Worm (Caenorhabditis elegans) whole organism, young adult: Measurements from ENCODE around the gene C49C3.6.

Experiments used
- B0261.1 ChIP-seq: sonication (generic microtip); optimal IDR thresholded peaks from 2 replicates; lab custom pipeline; 2016; ENCODE audit warnings: mild to moderate bottlenecking, missing genetic modification characterization, moderate library complexity, missing compliant biosample characterization
- D2030.7 ChIP-seq: fragments of 200-800 bp; sonication (Bioruptor generic); IDR thresholded peaks from 2 replicates; pipeline ENCODE4 v1.3.6; 2022; ENCODE audit warnings: missing genetic modification reagents, missing genetic modification characterization, missing compliant biosample characterization
- F23B12.7 ChIP-seq: sonication (generic microtip); optimal IDR thresholded peaks from 2 replicates; lab custom pipeline; 2017; ENCODE audit warnings: missing genetic modification characterization, mild to moderate bottlenecking, missing compliant biosample characterization, antibody characterized with exemption, moderate library complexity; ENCODE audit not compliant: insufficient read depth
- F52B5.7 ChIP-seq: sonication (generic microtip); optimal IDR thresholded peaks from 2 replicates; lab custom pipeline; 2016; ENCODE audit warnings: mild to moderate bottlenecking, missing genetic modification characterization, missing compliant biosample characterization
- K11D2.4 ChIP-seq: fragments of 200-800 bp; sonication (Bioruptor generic); IDR thresholded peaks from 2 replicates; pipeline ENCODE4 v1.3.6; 2022; ENCODE audit warnings: missing genetic modification reagents, missing genetic modification characterization, missing compliant biosample characterization
- T26A5.8 ChIP-seq: sonication (generic microtip); optimal IDR thresholded peaks from 2 replicates; lab custom pipeline; 2016; ENCODE audit warnings: missing genetic modification characterization, missing compliant biosample characterization
- Y56A3A.18 ChIP-seq: fragments of 200-800 bp; sonication (Bioruptor generic); IDR thresholded peaks from 2 replicates; pipeline ENCODE4 v1.3.6; 2022; ENCODE audit warnings: missing genetic modification reagents, missing genetic modification characterization, missing compliant biosample characterization
- ama-1 ChIP-seq, 3 experiments: fragments of 150-350 bp in 1 of 3; sonication (generic microtip) in 2 of 3; optimal IDR thresholded peaks; 2 replicates each; lab custom pipeline; 2014 to 2018; ENCODE audit warnings: missing biosample characterization in 2 of 3, missing genetic modification characterization in 2 of 3, missing genetic modification reagents in 2 of 3
- aptf-2 ChIP-seq: fragments of 200-800 bp; sonication (Bioruptor generic); conservative IDR thresholded peaks from 2 replicates; pipeline ENCODE4 v1.3.6; 2022; ENCODE audit warnings: missing genetic modification reagents, missing genetic modification characterization, missing compliant biosample characterization
- aptf-3 ChIP-seq: fragments of 200-800 bp; sonication (Bioruptor generic); IDR thresholded peaks from 2 replicates; pipeline ENCODE4 v1.3.6; 2022; ENCODE audit warnings: missing genetic modification characterization, missing compliant biosample characterization
- attf-5 ChIP-seq: fragments of 200-800 bp; sonication (Bioruptor generic); optimal IDR thresholded peaks from 2 replicates; lab custom pipeline; 2018; ENCODE audit warnings: mild to moderate bottlenecking, missing genetic modification characterization, missing compliant biosample characterization
- bed-2 ChIP-seq: fragments of 200-800 bp; sonication (Bioruptor generic); IDR thresholded peaks from 2 replicates; pipeline ENCODE4 v1.3.6; 2022; ENCODE audit warnings: missing genetic modification reagents, missing genetic modification characterization, missing compliant biosample characterization
- ceh-27 ChIP-seq: fragments of 200-800 bp; sonication (Bioruptor generic); optimal IDR thresholded peaks from 2 replicates; lab custom pipeline; 2018; ENCODE audit warnings: mild to moderate bottlenecking, missing genetic modification characterization, moderate library complexity, missing compliant biosample characterization
- ceh-79 ChIP-seq: sonication (generic microtip); optimal IDR thresholded peaks from 2 replicates; lab custom pipeline; 2017; ENCODE audit warnings: mild to moderate bottlenecking, missing genetic modification characterization, missing compliant biosample characterization
- ceh-91 ChIP-seq: fragments of 200-800 bp; sonication (Bioruptor generic); IDR thresholded peaks from 2 replicates; pipeline ENCODE4 v1.3.6; 2022; ENCODE audit warnings: missing genetic modification reagents, missing genetic modification characterization, missing compliant biosample characterization
- chd-7 ChIP-seq: sonication (generic microtip); optimal IDR thresholded peaks from 2 replicates; lab custom pipeline; 2016; ENCODE audit warnings: mild to moderate bottlenecking, missing genetic modification characterization, moderate library complexity, missing compliant biosample characterization
- dox-1 ChIP-seq: fragments of 200-800 bp; sonication (Bioruptor generic); IDR thresholded peaks from 2 replicates; pipeline ENCODE4 v1.3.6; 2022; ENCODE audit warnings: missing genetic modification reagents, missing genetic modification characterization, missing compliant biosample characterization
- dpff-1 ChIP-seq: sonication (generic microtip); optimal IDR thresholded peaks from 2 replicates; lab custom pipeline; 2017; ENCODE audit warnings: mild to moderate bottlenecking, missing genetic modification characterization, missing compliant biosample characterization
- ets-4 ChIP-seq: fragments of 200-800 bp; sonication (Bioruptor generic); optimal IDR thresholded peaks from 2 replicates; lab custom pipeline; 2018; ENCODE audit warnings: mild to moderate bottlenecking, missing genetic modification characterization, missing compliant biosample characterization
- hmg-1.2 ChIP-seq: fragments of 200-800 bp; sonication (Bioruptor generic); IDR thresholded peaks from 2 replicates; pipeline ENCODE4 v1.3.6; 2022; ENCODE audit warnings: missing genetic modification reagents, missing genetic modification characterization, missing compliant biosample characterization
- hrde-1 ChIP-seq: sonication (generic microtip); optimal IDR thresholded peaks from 2 replicates; lab custom pipeline; 2016; ENCODE audit warnings: missing genetic modification characterization, mild to moderate bottlenecking, missing compliant biosample characterization, moderate library complexity, missing genotype, missing genetic modification reagents, borderline replicate concordance
- let-526 ChIP-seq: fragments of 200-800 bp; sonication (Bioruptor generic); IDR thresholded peaks from 2 replicates; pipeline ENCODE4 v1.3.6; 2022; ENCODE audit warnings: missing genetic modification reagents, missing genetic modification characterization, missing compliant biosample characterization
- let-607 ChIP-seq, 2 experiments: fragments of 200-800 bp in 1 of 2; sonication (Bioruptor generic) in 1 of 2; sonication (generic microtip) in 1 of 2; optimal IDR thresholded peaks; 2 replicates each; lab custom pipeline; 2016 to 2018; ENCODE audit warnings: mild to moderate bottlenecking in 2 of 2, missing compliant biosample characterization in 2 of 2, missing genetic modification characterization in 2 of 2, moderate library complexity in 2 of 2, missing genotype in 1 of 2
- lin-35 ChIP-seq, 3 experiments: fragments of 150-350 bp in 2 of 3; sonication (generic microtip) in 1 of 3; optimal IDR thresholded peaks; 2 replicates each; lab custom pipeline; 2014 to 2018; ENCODE audit warnings: missing biosample characterization in 3 of 3, missing genetic modification characterization in 3 of 3, missing genetic modification reagents in 3 of 3
- madf-3 ChIP-seq: fragments of 200-800 bp; sonication (Bioruptor generic); IDR thresholded peaks from 2 replicates; pipeline ENCODE4 v1.3.6; 2022; ENCODE audit warnings: missing genetic modification reagents, missing genetic modification characterization, missing compliant biosample characterization
- madf-6 ChIP-seq: fragments of 200-800 bp; sonication (Bioruptor generic); IDR thresholded peaks from 2 replicates; pipeline ENCODE4 v1.3.6; 2022; ENCODE audit warnings: missing genetic modification reagents, missing genetic modification characterization, missing compliant biosample characterization
- mcd-1 ChIP-seq: fragments of 200-800 bp; sonication (Bioruptor generic); IDR thresholded peaks from 2 replicates; pipeline ENCODE4 v1.3.6; 2022; ENCODE audit warnings: missing genetic modification reagents, missing genetic modification characterization, missing compliant biosample characterization
- mel-28 ChIP-seq: sonication (generic microtip); optimal IDR thresholded peaks from 2 replicates; lab custom pipeline; 2016; ENCODE audit warnings: borderline replicate concordance, mild to moderate bottlenecking, missing genetic modification characterization, missing compliant biosample characterization
- mes-4 ChIP-seq: sonication (generic microtip); optimal IDR thresholded peaks from 2 replicates; lab custom pipeline; 2016; ENCODE audit warnings: missing genotype, missing genetic modification characterization, missing compliant biosample characterization
- nfya-1 ChIP-seq: sonication (generic microtip); optimal IDR thresholded peaks from 2 replicates; lab custom pipeline; 2017; ENCODE audit warnings: antibody characterized with exemption, missing compliant biosample characterization, missing genetic modification characterization, borderline replicate concordance; ENCODE audit not compliant: insufficient read depth
- nhr-179 ChIP-seq: sonication (generic microtip); optimal IDR thresholded peaks from 2 replicates; lab custom pipeline; 2016; ENCODE audit warnings: mild to moderate bottlenecking, missing genetic modification characterization, missing compliant biosample characterization
- nhr-27 ChIP-seq: fragments of 200-800 bp; sonication (Bioruptor generic); optimal IDR thresholded peaks from 2 replicates; lab custom pipeline; 2018; ENCODE audit warnings: mild to moderate bottlenecking, missing genetic modification characterization, moderate library complexity, missing compliant biosample characterization
- nhr-80 ChIP-seq: sonication (generic microtip); optimal IDR thresholded peaks from 2 replicates; lab custom pipeline; 2016; ENCODE audit warnings: missing genetic modification characterization, missing compliant biosample characterization
- rcor-1 ChIP-seq: fragments of 200-800 bp; sonication (Bioruptor generic); IDR thresholded peaks from 2 replicates; pipeline ENCODE4 v1.3.6; 2022; ENCODE audit warnings: missing genetic modification reagents, missing genetic modification characterization, missing compliant biosample characterization
- snpc-4 ChIP-seq, 5 experiments: fragments of 150-350 bp in 1 of 5; sonication (generic microtip) in 4 of 5; optimal IDR thresholded peaks; 2 replicates each; lab custom pipeline; 2014 to 2018; ENCODE audit warnings: missing genetic modification characterization in 5 of 5, missing biosample characterization in 3 of 5, antibody characterized with exemption in 2 of 5, mild to moderate bottlenecking in 2 of 5, missing compliant biosample characterization in 2 of 5, missing genotype in 2 of 5, moderate library complexity in 2 of 5, missing genetic modification reagents in 1 of 5
- tlf-1 ChIP-seq: fragments of 200-800 bp; sonication (Bioruptor generic); optimal IDR thresholded peaks from 2 replicates; lab custom pipeline; 2018; ENCODE audit warnings: mild to moderate bottlenecking, missing genetic modification characterization, missing compliant biosample characterization
- xnd-1 ChIP-seq: sonication (generic microtip); optimal IDR thresholded peaks from 2 replicates; lab custom pipeline; 2016; ENCODE audit warnings: missing genotype, missing genetic modification reagents, missing genetic modification characterization, missing compliant biosample characterization
- ztf-18 ChIP-seq: sonication (generic microtip); optimal IDR thresholded peaks from 2 replicates; lab custom pipeline; 2016; ENCODE audit warnings: missing genotype, mild to moderate bottlenecking, missing genetic modification characterization, missing compliant biosample characterization
- ztf-22 ChIP-seq: fragments of 200-800 bp; sonication (Bioruptor generic); optimal IDR thresholded peaks from 2 replicates; lab custom pipeline; 2018; ENCODE audit warnings: mild to moderate bottlenecking, missing genetic modification characterization, moderate library complexity, missing compliant biosample characterization
- ztf-26 ChIP-seq: sonication (generic microtip); optimal IDR thresholded peaks from 2 replicates; lab custom pipeline; 2017; ENCODE audit warnings: missing genetic modification characterization, missing compliant biosample characterization

Gene C49C3.6

ce11 chrIV:17333542-17334281 is 2.4 kb downstream of the C49C3.6 start, which contains the start of gene C49C3.15:
C49C3.15 (plus strand) TSS chrIV:17334231.
- TF ChIP-seq ztf-18 (peak; percentile 13), chd-7 (no peak), aptf-3 (GFP tag; lab: Robert Waterston, UW) (no peak), let-526 (no peak), hrde-1 (no peak), ztf-22 (GFP tag; lab: Kevin White, UChicago) (no peak), nhr-80 (tag; lab: Kevin White, UChicago) (peak; percentile 15), tlf-1 (GFP tag; lab: Kevin White, UChicago) (no peak), mcd-1 (0 out of 2 replicates have a peak, but pooled peaks have one; percentile 11), xnd-1 (tag; lab: Kevin White, UChicago) (no peak), attf-5 (GFP tag; lab: Kevin White, UChicago) (peak; percentile 71), Y56A3A.18 (GFP tag; lab: Robert Waterston, UW) (no peak), aptf-2 (no peak), dpff-1 (tag; lab: Kevin White, UChicago) (no peak), F52B5.7 (tag; lab: Kevin White, UChicago) (no peak), nhr-27 (no peak), snpc-4 (GFP tag; optimal IDR thresholded peaks at IDR 0.05; lab: Kevin White, UChicago) (no peak), snpc-4 (tag; optimal IDR thresholded peaks at IDR 0.05; lab: Kevin White, UChicago) (peak in 1 of 4 experiments; percentile 52), lin-35 (GFP tag; optimal IDR thresholded peaks at IDR 0.05; lab: Kevin White, UChicago) (no peak), ztf-26 (no peak), bed-2 (no peak), F23B12.7 (tag; lab: Kevin White, UChicago) (peak; percentile 20), ceh-79 (tag; lab: Kevin White, UChicago) (no peak), T26A5.8 (tag; lab: Kevin White, UChicago) (no peak), K11D2.4 (GFP tag; lab: Robert Waterston, UW) (no peak), hmg-1.2 (GFP tag; lab: Robert Waterston, UW) (peak; percentile 51; the same call in 1 of the 2 replicates), ama-1 (optimal IDR thresholded peaks at IDR 0.05; lab: Kevin White, UChicago) (no peak), ama-1 (GFP tag; optimal IDR thresholded peaks at IDR 0.05; lab: Kevin White, UChicago) (peak in 1 of 2 experiments; percentile 21)

- TF ChIP-seq nfya-1 (tag; lab: Kevin White, UChicago) (no peak), madf-3 (no peak), ceh-27 (GFP tag; lab: Kevin White, UChicago) (no peak), K11D2.4 (GFP tag; lab: Robert Waterston, UW) (no peak), nhr-179 (tag; lab: Kevin White, UChicago) (no peak), nhr-27 (no peak), ceh-79 (tag; lab: Kevin White, UChicago) (no peak), B0261.1 (tag; lab: Kevin White, UChicago) (no peak), madf-6 (GFP tag; lab: Robert Waterston, UW) (no peak), mes-4 (tag; lab: Kevin White, UChicago) (no peak), let-607 (tag; optimal IDR thresholded peaks at IDR 0.05; lab: Kevin White, UChicago) (no peak), hmg-1.2 (GFP tag; lab: Robert Waterston, UW) (no peak), dox-1 (GFP tag; lab: Robert Waterston, UW) (no peak), D2030.7 (GFP tag; lab: Robert Waterston, UW) (no peak), ceh-91 (GFP tag; lab: Robert Waterston, UW) (no peak), ets-4 (GFP tag; lab: Kevin White, UChicago) (no peak), mel-28 (tag; lab: Kevin White, UChicago) (no peak), T26A5.8 (tag; lab: Kevin White, UChicago) (no peak), rcor-1 (GFP tag; lab: Robert Waterston, UW) (no peak)
These were observed 3.7 kb downstream of the C49C3.6 start, which contains the start of gene C49C3.8 for ce11 chrIV:17335031-17335430. C49C3.8 (plus strand) TSS chrIV:17335203.
